Fruit fly (Drosophila melanogaster): ENCODE measurements around the gene Vha26.

Vha26 gene

dm6 chr3R:5588573-5588972, 3.0 kb upstream of the Vha26 start, which contains the start of gene PolZ2:
Gene PolZ2 (plus strand): TSS chr3R:5588873.
- TF ChIP-seq caup (GFP tag; optimal IDR thresholded peaks at IDR 0.05; ENCODE audit: severe bottlenecking) = no peak
- no peak for TF ChIP-seq CG17829 (tag; optimal IDR thresholded peaks at IDR 0.05)
- TF ChIP-seq CG1024 (GFP tag; IDR thresholded peaks at IDR 0.05) = no peak
- TF ChIP-seq Dp (GFP tag; optimal IDR thresholded peaks at IDR 0.05) = peak; percentile 10
- TF ChIP-seq CG30020 (tag; optimal IDR thresholded peaks at IDR 0.05) = peak; percentile 25
- no peak for TF ChIP-seq gsb (GFP tag; IDR thresholded peaks at IDR 0.05)
- no peak for TF ChIP-seq vfl (GFP tag; optimal IDR thresholded peaks at IDR 0.05)
- TF ChIP-seq peb (GFP tag; IDR thresholded peaks at IDR 0.05) = no peak
- TF ChIP-seq Dll (GFP tag; IDR thresholded peaks at IDR 0.05; ENCODE audit: partially characterized antibody) = no peak
- TF ChIP-seq CG10321 (GFP tag; IDR thresholded peaks at IDR 0.05) = no peak
- peak; percentile 28 for TF ChIP-seq wek (GFP tag; optimal IDR thresholded peaks at IDR 0.05)
- TF ChIP-seq kni (GFP tag; optimal IDR thresholded peaks at IDR 0.05) = no peak
- no peak for TF ChIP-seq CG5180 (GFP tag; optimal IDR thresholded peaks at IDR 0.05)
- TF ChIP-seq Mad (GFP tag; optimal IDR thresholded peaks at IDR 0.05) = no peak
- TF ChIP-seq ap (GFP tag; IDR thresholded peaks at IDR 0.05) = no peak
- no peak for TF ChIP-seq D (optimal IDR thresholded peaks at IDR 0.05)
- no peak for TF ChIP-seq D (GFP tag; optimal IDR thresholded peaks at IDR 0.05)
- TF ChIP-seq CG6254 (GFP tag; optimal IDR thresholded peaks at IDR 0.05) = no peak
- no peak for TF ChIP-seq stc (GFP tag; IDR thresholded peaks at IDR 0.05)
- TF ChIP-seq Rfx (GFP tag; IDR thresholded peaks at IDR 0.05) = no peak
- TF ChIP-seq CG4617 (GFP tag; optimal IDR thresholded peaks at IDR 0.05; ENCODE audit: borderline replicate concordance) = no peak
- TF ChIP-seq bab2 (GFP tag; optimal IDR thresholded peaks at IDR 0.05) = no peak
- TF ChIP-seq Ada2b (GFP tag; IDR thresholded peaks at IDR 0.05) = no peak
- no peak for TF ChIP-seq rib (GFP tag; IDR thresholded peaks at IDR 0.05)
- TF ChIP-seq CG34224 (GFP tag; IDR thresholded peaks at IDR 0.05; ENCODE audit: partially characterized antibody) = no peak
- no peak for TF ChIP-seq CG10274 (GFP tag; optimal IDR thresholded peaks at IDR 0.05)
- TF ChIP-seq gcm2 (GFP tag; optimal IDR thresholded peaks at IDR 0.05) = no peak
- no peak for TF ChIP-seq CG2199 (GFP tag; IDR thresholded peaks at IDR 0.05)
- TF ChIP-seq gce (GFP tag; IDR thresholded peaks at IDR 0.05) = no peak
- peak; percentile 40 for TF ChIP-seq CG17802 (tag; optimal IDR thresholded peaks at IDR 0.05)
- no peak for TF ChIP-seq Atf6 (GFP tag; IDR thresholded peaks at IDR 0.05)
- TF ChIP-seq CG6683 (GFP tag; optimal IDR thresholded peaks at IDR 0.05) = no peak
- no peak for TF ChIP-seq CG13424 (tag; optimal IDR thresholded peaks at IDR 0.05)
- TF ChIP-seq CG30403 (GFP tag; optimal IDR thresholded peaks at IDR 0.05) = no peak
- peak; percentile 24 for TF ChIP-seq CG14710 (tag; optimal IDR thresholded peaks at IDR 0.05)
- TF ChIP-seq CG8388 (GFP tag; optimal IDR thresholded peaks at IDR 0.05) = no peak
- no peak for TF ChIP-seq CG9437 (GFP tag; optimal IDR thresholded peaks at IDR 0.05)
- no peak for TF ChIP-seq CG8765 (GFP tag; IDR thresholded peaks at IDR 0.05)
- peak; percentile 36; the same call in 1 of the 2 replicates for TF ChIP-seq Scr (GFP tag; IDR thresholded peaks at IDR 0.05; ENCODE audit: partially characterized antibody)

- TF ChIP-seq sr (GFP tag; IDR thresholded peaks at IDR 0.05) = peak; percentile 67; the same call in 2 of the 3 replicates
- no peak for TF ChIP-seq tx (GFP tag; optimal IDR thresholded peaks at IDR 0.05)
- no peak for TF ChIP-seq CG1602 (GFP tag; optimal IDR thresholded peaks at IDR 0.05)
- TF ChIP-seq Nf-YC (tag; optimal IDR thresholded peaks at IDR 0.05) = peak; percentile 63
- peak; percentile 63 for TF ChIP-seq ftz-f1 (GFP tag; optimal IDR thresholded peaks at IDR 0.05)
- TF ChIP-seq sug (tag; optimal IDR thresholded peaks at IDR 0.05) = peak; percentile 57
- TF ChIP-seq B-H2 (GFP tag; optimal IDR thresholded peaks at IDR 0.05) = peak; percentile 28
- TF ChIP-seq HLH4C (GFP tag; IDR thresholded peaks at IDR 0.05; ENCODE audit: partially characterized antibody) = peak; percentile 45; the same call in 1 of the 3 replicates
- no peak for TF ChIP-seq ci (GFP tag; IDR thresholded peaks at IDR 0.05)
- TF ChIP-seq Deaf1 (tag; optimal IDR thresholded peaks at IDR 0.05) = peak; percentile 41
- 0 out of 2 replicates have a peak, but pooled peaks have one; percentile 15 for TF ChIP-seq bbx (GFP tag; IDR thresholded peaks at IDR 0.05; ENCODE audit: partially characterized antibody)
- TF ChIP-seq CG14965 (GFP tag; optimal IDR thresholded peaks at IDR 0.05; ENCODE audit: borderline replicate concordance) = no peak
- TF ChIP-seq mld (GFP tag; IDR thresholded peaks at IDR 0.05; ENCODE audit: partially characterized antibody) = no peak
Observed at dm6 chr3R:5592009-5592572, 528 bp downstream of the Vha26 start.

All from whole organism, embryonic.